Fruit fly (Drosophila melanogaster) whole organism, embryonic: ENCODE measurements around the gene bora.

Experiments
- Atf3 ChIP-seq: fragments of 200-800 bp; sonication (Bioruptor generic); optimal IDR thresholded peaks from 3 replicates; lab custom pipeline; 2016; ENCODE audit warnings: missing biosample characterization, missing genetic modification characterization
- BtbVII ChIP-seq: fragments of 200-800 bp; sonication (Bioruptor generic); optimal IDR thresholded peaks from 3 replicates; lab custom pipeline; 2017; ENCODE audit warnings: missing biosample characterization, mild to moderate bottlenecking, missing genetic modification characterization
- CG10147 ChIP-seq: fragments of 200-800 bp; sonication (Bioruptor generic); optimal IDR thresholded peaks from 2 replicates; lab custom pipeline; 2019; ENCODE audit warnings: missing biosample characterization, mild to moderate bottlenecking, missing genetic modification characterization, moderate library complexity
- CG10209 ChIP-seq: fragments of 200-800 bp; sonication (Bioruptor generic); optimal IDR thresholded peaks from 3 replicates; lab custom pipeline; 2017; ENCODE audit warnings: missing biosample characterization, mild to moderate bottlenecking, missing genetic modification characterization, missing genetic modification reagents
- CG10543 ChIP-seq: fragments of 200-800 bp; sonication (Bioruptor generic); optimal IDR thresholded peaks from 3 replicates; lab custom pipeline; 2017; ENCODE audit warnings: missing biosample characterization, mild to moderate bottlenecking, missing genetic modification characterization, moderate library complexity
- CG2116 ChIP-seq: fragments of 200-800 bp; sonication (Bioruptor generic); optimal IDR thresholded peaks from 3 replicates; lab custom pipeline; 2018; ENCODE audit warnings: missing biosample characterization, mild to moderate bottlenecking, missing genetic modification characterization
- CG2129 ChIP-seq: fragments of 200-800 bp; sonication (Bioruptor generic); IDR thresholded peaks from 2 replicates; pipeline ENCODE4 v1.3.6; 2022; ENCODE audit warnings: missing biosample characterization, missing genetic modification characterization; ENCODE audit not compliant: partially characterized antibody
- CG30020 ChIP-seq: fragments of 200-800 bp; optimal IDR thresholded peaks from 2 replicates; lab custom pipeline; 2019; ENCODE audit warnings: missing biosample characterization, mild to moderate bottlenecking, missing genetic modification characterization, moderate library complexity
- CG30403 ChIP-seq: fragments of 200-800 bp; sonication (Bioruptor generic); optimal IDR thresholded peaks from 3 replicates; lab custom pipeline; 2016; ENCODE audit warnings: missing biosample characterization, missing genetic modification characterization
- CG31441 ChIP-seq: fragments of 200-800 bp; sonication (Bioruptor generic); IDR thresholded peaks from 2 replicates; pipeline ENCODE4 v1.3.6; 2022; ENCODE audit warnings: missing biosample characterization, missing genetic modification characterization
- CG32532 ChIP-seq: fragments of 200-800 bp; sonication (Bioruptor generic); IDR thresholded peaks from 2 replicates; pipeline ENCODE4 v1.3.6; 2022; ENCODE audit warnings: missing biosample characterization, missing genetic modification characterization
- CG34224 ChIP-seq: fragments of 200-800 bp; sonication (Bioruptor generic); IDR thresholded peaks from 3 replicates; pipeline ENCODE4 v1.3.6; 2022; ENCODE audit warnings: missing biosample characterization, missing genetic modification characterization; ENCODE audit not compliant: partially characterized antibody
- CG34376 ChIP-seq: fragments of 200-800 bp; sonication (Bioruptor generic); optimal IDR thresholded peaks from 2 replicates; lab custom pipeline; 2018; ENCODE audit warnings: missing biosample characterization, mild to moderate bottlenecking, missing genetic modification characterization
- CG3838 ChIP-seq: fragments of 200-800 bp; sonication (Bioruptor generic); optimal IDR thresholded peaks from 3 replicates; lab custom pipeline; 2016; ENCODE audit warnings: missing biosample characterization, missing genetic modification characterization
- CG5953 ChIP-seq: fragments of 200-800 bp; sonication (Bioruptor generic); IDR thresholded peaks from 2 replicates; pipeline ENCODE4 v1.3.6; 2022; ENCODE audit warnings: missing biosample characterization, missing genetic modification characterization
- CG6765 ChIP-seq: fragments of 200-800 bp; sonication (Bioruptor generic); optimal IDR thresholded peaks from 3 replicates; lab custom pipeline; 2017; ENCODE audit warnings: missing biosample characterization, mild to moderate bottlenecking, missing genetic modification characterization
- CG7963 ChIP-seq: fragments of 200-800 bp; sonication (Bioruptor generic); IDR thresholded peaks from 3 replicates; pipeline ENCODE4 v1.3.6; 2022; ENCODE audit warnings: missing biosample characterization, missing genetic modification characterization; ENCODE audit not compliant: partially characterized antibody
- CG8089 ChIP-seq: fragments of 200-800 bp; sonication (Bioruptor generic); optimal IDR thresholded peaks from 3 replicates; lab custom pipeline; 2016; ENCODE audit warnings: missing biosample characterization, missing genetic modification characterization
- Camta ChIP-seq: fragments of 200-800 bp; sonication (Bioruptor generic); optimal IDR thresholded peaks from 2 replicates; lab custom pipeline; 2016; ENCODE audit warnings: missing biosample characterization, missing genetic modification characterization
- CkIIα-i1 ChIP-seq: fragments of 200-800 bp; sonication (Bioruptor generic); IDR thresholded peaks from 2 replicates; pipeline ENCODE4 v1.3.6; 2022; ENCODE audit warnings: missing biosample characterization, missing genetic modification characterization
- Dip2 ChIP-seq: fragments of 200-800 bp; sonication (Bioruptor generic); IDR thresholded peaks from 2 replicates; pipeline ENCODE4 v1.3.6; 2022; ENCODE audit warnings: missing biosample characterization, missing genetic modification characterization
- Dll ChIP-seq: fragments of 200-800 bp; sonication (Bioruptor generic); IDR thresholded peaks from 4 replicates; pipeline ENCODE4 v1.3.6; 2022; ENCODE audit warnings: missing biosample characterization, missing genetic modification characterization; ENCODE audit not compliant: partially characterized antibody
- Ets97D ChIP-seq: fragments of 200-800 bp; sonication (Bioruptor generic); optimal IDR thresholded peaks from 3 replicates; lab custom pipeline; 2016; ENCODE audit warnings: missing biosample characterization, missing genetic modification characterization
- Hmr ChIP-seq: fragments of 200-800 bp; sonication (Bioruptor generic); optimal IDR thresholded peaks from 3 replicates; lab custom pipeline; 2017; ENCODE audit warnings: mild to moderate bottlenecking, missing biosample characterization, missing genetic modification reagents, missing genetic modification characterization
- Mes4 ChIP-seq: fragments of 200-800 bp; sonication (Bioruptor generic); optimal IDR thresholded peaks from 2 replicates; lab custom pipeline; 2016; ENCODE audit warnings: missing biosample characterization, missing genetic modification characterization
- Nf-YC ChIP-seq: fragments of 200-800 bp; optimal IDR thresholded peaks from 3 replicates; lab custom pipeline; 2019; ENCODE audit warnings: missing biosample characterization, mild to moderate bottlenecking, missing genetic modification characterization, moderate library complexity
- Ptx1 ChIP-seq: fragments of 200-800 bp; sonication (Bioruptor generic); IDR thresholded peaks from 2 replicates; pipeline ENCODE4 v1.3.6; 2022; ENCODE audit warnings: missing biosample characterization, missing genetic modification characterization
- Scr ChIP-seq: fragments of 200-800 bp; sonication (Bioruptor generic); IDR thresholded peaks from 2 replicates; pipeline ENCODE4 v1.3.6; 2022; ENCODE audit warnings: missing biosample characterization, missing genetic modification characterization; ENCODE audit not compliant: partially characterized antibody
- ash1 ChIP-seq: fragments of 200-800 bp; sonication (Bioruptor generic); optimal IDR thresholded peaks from 2 replicates; lab custom pipeline; 2018; ENCODE audit warnings: missing biosample characterization, mild to moderate bottlenecking, missing genetic modification characterization
- ato ChIP-seq: fragments of 200-800 bp; sonication (Bioruptor generic); IDR thresholded peaks from 2 replicates; pipeline ENCODE4 v1.3.6; 2022; ENCODE audit warnings: missing biosample characterization, missing genetic modification characterization; ENCODE audit not compliant: partially characterized antibody
- da ChIP-seq: fragments of 200-800 bp; sonication (Bioruptor generic); optimal IDR thresholded peaks from 2 replicates; lab custom pipeline; 2016; ENCODE audit warnings: missing biosample characterization, missing genetic modification characterization
- gfzf ChIP-seq: fragments of 200-800 bp; sonication (Bioruptor generic); optimal IDR thresholded peaks from 2 replicates; lab custom pipeline; 2016; ENCODE audit warnings: missing biosample characterization, mild to moderate bottlenecking, missing genetic modification characterization, moderate library complexity
- h ChIP-seq: fragments of >200 bp; optimal IDR thresholded peaks from 2 replicates; lab custom pipeline; 2017
- hbn ChIP-seq: fragments of 200-800 bp; sonication (Bioruptor generic); IDR thresholded peaks from 2 replicates; pipeline ENCODE4 v1.3.6; 2022; ENCODE audit warnings: missing biosample characterization, missing genetic modification characterization; ENCODE audit not compliant: partially characterized antibody
- luna ChIP-seq: fragments of 200-800 bp; sonication (Bioruptor generic); optimal IDR thresholded peaks from 2 replicates; lab custom pipeline; 2016; ENCODE audit warnings: missing biosample characterization, missing genetic modification characterization
- pnt ChIP-seq: fragments of 200-800 bp; sonication (Bioruptor generic); optimal IDR thresholded peaks from 3 replicates; lab custom pipeline; 2016; ENCODE audit warnings: missing biosample characterization, missing genetic modification characterization
- prd ChIP-seq, 3 experiments: fragments of >200 bp in 2 of 3; fragments of 200-800 bp in 1 of 3; sonication (Bioruptor generic) in 1 of 3; optimal IDR thresholded peaks in 2 of 3; IDR thresholded peaks in 1 of 3; 2 replicates in 2 of 3; 3 replicates in 1 of 3; pipeline versions ENCODE4 v1.3.6 to Lab custom; 2017 to 2022; ENCODE audit warnings: missing biosample characterization in 1 of 3, missing genetic modification characterization in 1 of 3
- ranshi ChIP-seq: fragments of 200-800 bp; sonication (Bioruptor generic); IDR thresholded peaks from 2 replicates; pipeline ENCODE4 v1.3.6; 2022; ENCODE audit warnings: missing biosample characterization, missing genetic modification characterization
- rib ChIP-seq: fragments of 200-800 bp; sonication (Bioruptor generic); IDR thresholded peaks from 2 replicates; pipeline ENCODE4 v1.3.6; 2022; ENCODE audit warnings: missing biosample characterization, missing genetic modification characterization
- sens ChIP-seq: fragments of 200-800 bp; sonication (Bioruptor generic); peaks from one replicate; lab custom pipeline; 2016; ENCODE audit warnings: missing biosample characterization, missing genetic modification characterization
- slbo ChIP-seq: fragments of 200-800 bp; sonication (Bioruptor generic); IDR thresholded peaks from 2 replicates; pipeline ENCODE4 v1.3.6; 2022; ENCODE audit warnings: missing biosample characterization, missing genetic modification characterization
- tap ChIP-seq: fragments of 200-800 bp; optimal IDR thresholded peaks from 3 replicates; lab custom pipeline; 2019; ENCODE audit warnings: missing biosample characterization, mild to moderate bottlenecking, missing genetic modification characterization, moderate library complexity
- tll ChIP-seq, 2 experiments: fragments of 200-800 bp in 1 of 2; fragments of >200 bp in 1 of 2; sonication (Bioruptor generic) in 1 of 2; optimal IDR thresholded peaks; 2 replicates each; lab custom pipeline; 2017 to 2019; ENCODE audit warnings: missing biosample characterization in 2 of 2, missing genetic modification characterization in 2 of 2, mild to moderate bottlenecking in 1 of 2, moderate library complexity in 1 of 2
- twi ChIP-seq: fragments of 200-800 bp; optimal IDR thresholded peaks from 2 replicates; lab custom pipeline; 2019; ENCODE audit warnings: missing biosample characterization, mild to moderate bottlenecking, missing genetic modification characterization, moderate library complexity
- unpg ChIP-seq: fragments of 200-800 bp; sonication (Bioruptor generic); optimal IDR thresholded peaks from 3 replicates; lab custom pipeline; 2018; ENCODE audit warnings: missing biosample characterization, mild to moderate bottlenecking, missing genetic modification characterization, moderate library complexity
- vnd ChIP-seq: fragments of 200-800 bp; sonication (Bioruptor generic); IDR thresholded peaks from 3 replicates; pipeline ENCODE4 v1.3.6; 2022; ENCODE audit warnings: missing biosample characterization, missing genetic modification characterization; ENCODE audit not compliant: partially characterized antibody
- zfh2 ChIP-seq: fragments of 200-800 bp; sonication (Bioruptor generic); optimal IDR thresholded peaks from 2 replicates; lab custom pipeline; 2016; ENCODE audit warnings: missing biosample characterization, missing genetic modification characterization

bora gene

dm6 chr3L:18672203-18672602 is 49.7 kb downstream of the bora start (continued):
- TF ChIP-seq CG2116 (GFP tag; lab: Kevin White, UChicago) (no peak), pnt (GFP tag; lab: Kevin White, UChicago) (no peak), CG10147 (no peak)

- TF ChIP-seq vnd (GFP tag; lab: Robert Waterston, UW) (peak; percentile 100), CkIIα-i1 (GFP tag; lab: Robert Waterston, UW) (no peak), CG34376 (GFP tag; lab: Kevin White, UChicago) (peak; percentile 18), zfh2 (peak; percentile 54), tap (no peak), CG30020 (peak; percentile 42), CG8089 (GFP tag; lab: Kevin White, UChicago) (no peak), CG2129 (peak; percentile 99), Scr (GFP tag; lab: Robert Waterston, UW) (peak; percentile 99), CG34224 (GFP tag; lab: Robert Waterston, UW) (peak; percentile 100), CG32532 (GFP tag; lab: Robert Waterston, UW) (peak; percentile 57), ato (GFP tag; lab: Robert Waterston, UW) (peak; percentile 100), da (no peak), CG31441 (0 out of 2 replicates have a peak, but pooled peaks have one; percentile 1), CG6765 (GFP tag; lab: Kevin White, UChicago) (peak; percentile 3), gfzf (GFP tag; lab: Kevin White, UChicago) (peak; percentile 38), luna (GFP tag; lab: Kevin White, UChicago) (peak; percentile 10), rib (GFP tag; lab: Robert Waterston, UW) (peak; percentile 64; the same call in 1 of the 2 replicates), BtbVII (no peak), Ets97D (peak; percentile 69), Ptx1 (GFP tag; lab: Robert Waterston, UW) (no peak), CG5953 (no peak), Dip2 (no peak), tll (GFP tag; optimal IDR thresholded peaks at IDR 0.05; lab: Kevin White, UChicago) (peak in 1 of 2 experiments; percentile 22), Dll (GFP tag; lab: Robert Waterston, UW) (peak; percentile 99), CG10543 (peak; percentile 36), Hmr (peak; percentile 29), Mes4 (GFP tag; lab: Kevin White, UChicago) (peak; percentile 30), hbn (GFP tag; lab: Robert Waterston, UW) (peak; percentile 100), prd (optimal IDR thresholded peaks at IDR 0.05; lab: Kevin White, UChicago) (no peak), prd (GFP tag; IDR thresholded peaks at IDR 0.05; lab: Robert Waterston, UW) (peak; percentile 6; the same call in 1 of the 3 replicates), ranshi (GFP tag; lab: Robert Waterston, UW) (no peak), CG7963 (GFP tag; lab: Robert Waterston, UW) (peak; percentile 100), CG10209 (GFP tag; lab: Kevin White, UChicago) (no peak), slbo (GFP tag; lab: Robert Waterston, UW) (peak; percentile 57), ash1 (GFP tag; lab: Kevin White, UChicago) (no peak), CG3838 (no peak), CG10147 (no peak), twi (tag; lab: Kevin White, UChicago) (peak; percentile 30), h (no peak), unpg (GFP tag; lab: Kevin White, UChicago) (peak; percentile 7), Camta (GFP tag; lab: Kevin White, UChicago) (peak; percentile 10), Atf3 (no peak), sens (GFP tag; lab: Kevin White, UChicago) (peak; percentile 64), CG30403 (GFP tag; lab: Kevin White, UChicago) (peak; percentile 11), Nf-YC (tag; lab: Kevin White, UChicago) (peak; percentile 6)
Measured at dm6 chr3L:18672986-18673633, 50.6 kb downstream of the bora start, which contains the start of gene Capr. Gene Capr (minus strand): TSS chr3L:18673324.
